Worm (Caenorhabditis elegans) whole organism, L1 larva: ENCODE measurements around the gene mat-2.

Source experiments
- C16A3.4 ChIP-seq: fragments of 150-350 bp; optimal IDR thresholded peaks from 2 replicates; lab custom pipeline; 2014; ENCODE audit warnings: missing biosample characterization, missing genetic modification characterization
- F16B12.6 ChIP-seq: fragments of 150-350 bp; optimal IDR thresholded peaks from 2 replicates; lab custom pipeline; 2014; ENCODE audit warnings: missing biosample characterization, missing genetic modification characterization
- Y116A8C.19 ChIP-seq: sonication (generic microtip); optimal IDR thresholded peaks from 2 replicates; lab custom pipeline; 2016; ENCODE audit warnings: missing compliant biosample characterization, missing genetic modification characterization, borderline replicate concordance
- aha-1 ChIP-seq: fragments of 150-350 bp; optimal IDR thresholded peaks from 2 replicates; lab custom pipeline; 2014; ENCODE audit warnings: missing biosample characterization, missing genetic modification characterization
- alr-1 ChIP-seq: fragments of 200-800 bp; sonication (Bioruptor generic); optimal IDR thresholded peaks from 2 replicates; lab custom pipeline; 2018; ENCODE audit warnings: borderline replicate concordance, mild to moderate bottlenecking, missing genetic modification characterization, missing compliant biosample characterization
- aly-2 ChIP-seq: fragments of 150-350 bp; optimal IDR thresholded peaks from 2 replicates; lab custom pipeline; 2014; ENCODE audit warnings: missing biosample characterization, missing genetic modification characterization
- ama-1 ChIP-seq: fragments of 150-350 bp; optimal IDR thresholded peaks from 2 replicates; lab custom pipeline; 2014
- ceh-8 ChIP-seq: fragments of 200-800 bp; sonication (Bioruptor generic); optimal IDR thresholded peaks from 2 replicates; lab custom pipeline; 2018; ENCODE audit warnings: mild to moderate bottlenecking, missing genetic modification characterization, moderate library complexity, missing compliant biosample characterization
- ceh-88 ChIP-seq: fragments of 200-800 bp; sonication (Bioruptor generic); IDR thresholded peaks from 2 replicates; pipeline ENCODE4 v1.3.6; 2022; ENCODE audit warnings: missing genetic modification characterization, missing compliant biosample characterization
- ceh-90 ChIP-seq: sonication (generic microtip); optimal IDR thresholded peaks from 2 replicates; lab custom pipeline; 2016; ENCODE audit warnings: missing genetic modification characterization, missing compliant biosample characterization
- ces-1 ChIP-seq: fragments of 150-350 bp; optimal IDR thresholded peaks from 2 replicates; lab custom pipeline; 2014; ENCODE audit warnings: missing biosample characterization, missing genetic modification reagents, missing genetic modification characterization
- dpl-1 ChIP-seq, 3 experiments: fragments of 150-350 bp in 2 of 3; sonication (generic microtip) in 1 of 3; optimal IDR thresholded peaks; 2 replicates each; lab custom pipeline; 2014 to 2017; ENCODE audit warnings: missing biosample characterization in 3 of 3, missing genetic modification characterization in 3 of 3, missing genetic modification reagents in 3 of 3
- efl-1 ChIP-seq, 4 experiments: fragments of 150-350 bp; optimal IDR thresholded peaks in 3 of 4; peaks in 1 of 4; 1 replicate in 1 of 4; 2 replicates in 3 of 4; lab custom pipeline; 2014; ENCODE audit warnings: missing biosample characterization in 2 of 4, missing genetic modification characterization in 2 of 4, missing genetic modification reagents in 2 of 4
- egl-27 ChIP-seq, 2 experiments: fragments of 150-350 bp in 1 of 2; sonication (generic microtip); optimal IDR thresholded peaks; 3 replicates each; lab custom pipeline; 2017 to 2018; ENCODE audit warnings: missing biosample characterization in 2 of 2, missing genetic modification characterization in 2 of 2, missing genetic modification reagents in 2 of 2
- elt-2 ChIP-seq: sonication (generic microtip); optimal IDR thresholded peaks from 2 replicates; lab custom pipeline; 2016; ENCODE audit warnings: missing genetic modification characterization, mild to moderate bottlenecking, inconsistent platforms, missing compliant biosample characterization, missing genetic modification reagents
- elt-3 ChIP-seq, 6 experiments: fragments of 150-350 bp in 1 of 6; sonication (generic microtip); optimal IDR thresholded peaks; 2 replicates each; lab custom pipeline; 2017 to 2018; ENCODE audit warnings: missing biosample characterization in 6 of 6, missing genetic modification characterization in 6 of 6, inconsistent platforms in 1 of 6
- ets-5 ChIP-seq: fragments of 200-800 bp; sonication (Bioruptor generic); IDR thresholded peaks from 2 replicates; pipeline ENCODE4 v1.3.6; 2022; ENCODE audit warnings: missing genetic modification characterization, missing compliant biosample characterization
- fkh-10 ChIP-seq: sonication (generic microtip); optimal IDR thresholded peaks from 2 replicates; lab custom pipeline; 2017; ENCODE audit warnings: missing biosample characterization, missing genetic modification reagents, missing genetic modification characterization
- fkh-8 ChIP-seq: sonication (generic microtip); optimal IDR thresholded peaks from 2 replicates; lab custom pipeline; 2016; ENCODE audit warnings: mild to moderate bottlenecking, missing genetic modification characterization, missing compliant biosample characterization
- grh-1 ChIP-seq: fragments of 200-800 bp; sonication (Bioruptor generic); IDR thresholded peaks from 2 replicates; pipeline ENCODE4 v1.3.6; 2022; ENCODE audit warnings: missing genetic modification reagents, missing genetic modification characterization, missing compliant biosample characterization
- hlh-17 ChIP-seq: fragments of 200-800 bp; sonication (Bioruptor generic); optimal IDR thresholded peaks from 2 replicates; lab custom pipeline; 2018; ENCODE audit warnings: missing genetic modification characterization, mild to moderate bottlenecking, missing compliant biosample characterization, moderate library complexity, borderline replicate concordance
- hlh-4 ChIP-seq: sonication (generic microtip); optimal IDR thresholded peaks from 2 replicates; lab custom pipeline; 2016; ENCODE audit warnings: mild to moderate bottlenecking, missing genetic modification characterization, missing compliant biosample characterization
- hpl-2 ChIP-seq: fragments of 150-350 bp; optimal IDR thresholded peaks from 2 replicates; lab custom pipeline; 2014; ENCODE audit warnings: missing biosample characterization, missing genetic modification reagents, missing genetic modification characterization
- jun-1 ChIP-seq: fragments of 150-350 bp; optimal IDR thresholded peaks from 2 replicates; lab custom pipeline; 2014; ENCODE audit warnings: missing biosample characterization, missing genetic modification reagents, missing genetic modification characterization
- lin-13 ChIP-seq: fragments of 150-350 bp; optimal IDR thresholded peaks from 2 replicates; lab custom pipeline; 2014; ENCODE audit warnings: missing biosample characterization, missing genetic modification reagents, missing genetic modification characterization
- lin-14 ChIP-seq: fragments of 200-800 bp; sonication (Bioruptor generic); optimal IDR thresholded peaks from 2 replicates; lab custom pipeline; 2018; ENCODE audit warnings: mild to moderate bottlenecking, missing genetic modification characterization, moderate library complexity, missing compliant biosample characterization
- lin-35 ChIP-seq, 2 experiments: fragments of 150-350 bp; optimal IDR thresholded peaks; 2 replicates each; lab custom pipeline; 2014; ENCODE audit warnings: missing biosample characterization in 2 of 2, missing genetic modification characterization in 2 of 2, missing genetic modification reagents in 2 of 2
- lin-39 ChIP-seq: fragments of 150-350 bp; optimal IDR thresholded peaks from 2 replicates; lab custom pipeline; 2014; ENCODE audit warnings: missing biosample characterization, missing genetic modification reagents, missing genetic modification characterization
- mdl-1 ChIP-seq, 2 experiments: fragments of 150-350 bp; optimal IDR thresholded peaks; 2 replicates each; lab custom pipeline; 2014 to 2017; ENCODE audit warnings: missing biosample characterization in 2 of 2, missing genetic modification characterization in 2 of 2, inconsistent platforms in 1 of 2
- mef-2 ChIP-seq: fragments of 150-350 bp; optimal IDR thresholded peaks from 2 replicates; lab custom pipeline; 2014; ENCODE audit warnings: missing biosample characterization, missing genetic modification characterization
- nhr-11 ChIP-seq: fragments of 150-350 bp; optimal IDR thresholded peaks from 2 replicates; lab custom pipeline; 2014; ENCODE audit warnings: missing biosample characterization, missing genetic modification characterization
- nhr-237 ChIP-seq: fragments of 150-350 bp; optimal IDR thresholded peaks from 2 replicates; lab custom pipeline; 2014; ENCODE audit warnings: missing biosample characterization, missing genetic modification characterization
- nhr-28 ChIP-seq: fragments of 150-350 bp; optimal IDR thresholded peaks from 2 replicates; lab custom pipeline; 2014; ENCODE audit warnings: missing biosample characterization, missing genetic modification characterization
- nhr-71 ChIP-seq: sonication (generic microtip); optimal IDR thresholded peaks from 2 replicates; lab custom pipeline; 2016; ENCODE audit warnings: mild to moderate bottlenecking, missing genetic modification characterization, moderate library complexity, missing compliant biosample characterization
- nhr-77 ChIP-seq: fragments of 150-350 bp; optimal IDR thresholded peaks from 2 replicates; lab custom pipeline; 2014; ENCODE audit warnings: missing biosample characterization, missing genetic modification characterization
- nhr-84 ChIP-seq: sonication (generic microtip); optimal IDR thresholded peaks from 2 replicates; lab custom pipeline; 2017; ENCODE audit warnings: missing biosample characterization, missing genetic modification characterization
- nhr-85 ChIP-seq: sonication (generic microtip); peaks from one replicate; lab custom pipeline; 2016; ENCODE audit warnings: missing genetic modification characterization, inconsistent platforms, missing compliant biosample characterization
- nhr-90 ChIP-seq: sonication (generic microtip); optimal IDR thresholded peaks from 2 replicates; lab custom pipeline; 2016; ENCODE audit warnings: mild to moderate bottlenecking, missing genetic modification characterization, missing compliant biosample characterization; ENCODE audit not compliant: poor library complexity
- pag-3 ChIP-seq: sonication (generic microtip); optimal IDR thresholded peaks from 2 replicates; lab custom pipeline; 2017; ENCODE audit warnings: missing genetic modification characterization, mild to moderate bottlenecking, missing compliant biosample characterization, antibody characterized with exemption, borderline replicate concordance; ENCODE audit not compliant: insufficient read depth
- snu-23 ChIP-seq: sonication (generic microtip); optimal IDR thresholded peaks from 2 replicates; lab custom pipeline; 2016; ENCODE audit warnings: missing genetic modification characterization, missing compliant biosample characterization
- sup-37 ChIP-seq: fragments of 200-800 bp; sonication (Bioruptor generic); optimal IDR thresholded peaks from 2 replicates; lab custom pipeline; 2018; ENCODE audit warnings: mild to moderate bottlenecking, missing genetic modification characterization, missing compliant biosample characterization
- tbx-2 ChIP-seq: sonication (generic microtip); optimal IDR thresholded peaks from 2 replicates; lab custom pipeline; 2016; ENCODE audit warnings: missing genetic modification characterization, missing compliant biosample characterization
- unc-62 ChIP-seq: fragments of 150-350 bp; optimal IDR thresholded peaks from 2 replicates; lab custom pipeline; 2014; ENCODE audit warnings: missing biosample characterization, missing genetic modification reagents, missing genetic modification characterization
- zip-4 ChIP-seq: fragments of 200-800 bp; sonication (Bioruptor generic); optimal IDR thresholded peaks from 2 replicates; lab custom pipeline; 2018; ENCODE audit warnings: mild to moderate bottlenecking, missing genetic modification characterization, moderate library complexity, missing compliant biosample characterization

The mat-2 gene

DNA sequence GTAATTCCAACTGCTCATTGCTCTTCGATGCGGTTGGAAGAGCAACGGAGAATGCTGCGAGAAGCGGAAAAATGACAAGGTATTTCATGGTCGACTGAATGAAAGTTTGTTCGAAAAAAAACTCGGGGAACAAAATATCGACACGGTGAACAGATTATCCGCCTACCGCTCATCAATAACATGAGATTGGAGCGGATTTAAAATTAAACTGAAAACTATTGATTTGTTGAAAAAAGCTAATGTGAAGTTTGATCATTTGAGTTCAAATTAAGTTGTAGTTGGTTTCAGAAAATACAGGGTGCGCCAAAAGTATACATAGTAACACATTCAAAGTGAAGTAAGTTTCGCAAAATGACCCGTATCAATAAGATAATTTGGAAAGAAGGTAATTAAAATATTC, 27.6 kb downstream of the mat-2 start, which contains the start of gene F40F8.4:
Gene F40F8.4, minus strand, starts transcription at position 101 of the 400 bp plus-strand sequence.
- TF ChIP-seq hlh-4 (tag; lab: Kevin White, UChicago) (no peak), lin-39 (no peak), nhr-11 (tag; lab: Kevin White, UChicago) (no peak), sup-37 (GFP tag; lab: Kevin White, UChicago) (no peak), F16B12.6 (tag; lab: Kevin White, UChicago) (no peak), ces-1 (no peak), alr-1 (no peak), unc-62 (GFP tag; lab: Kevin White, UChicago) (no peak), C16A3.4 (tag; lab: Kevin White, UChicago) (no peak), nhr-237 (no peak)

DNA sequence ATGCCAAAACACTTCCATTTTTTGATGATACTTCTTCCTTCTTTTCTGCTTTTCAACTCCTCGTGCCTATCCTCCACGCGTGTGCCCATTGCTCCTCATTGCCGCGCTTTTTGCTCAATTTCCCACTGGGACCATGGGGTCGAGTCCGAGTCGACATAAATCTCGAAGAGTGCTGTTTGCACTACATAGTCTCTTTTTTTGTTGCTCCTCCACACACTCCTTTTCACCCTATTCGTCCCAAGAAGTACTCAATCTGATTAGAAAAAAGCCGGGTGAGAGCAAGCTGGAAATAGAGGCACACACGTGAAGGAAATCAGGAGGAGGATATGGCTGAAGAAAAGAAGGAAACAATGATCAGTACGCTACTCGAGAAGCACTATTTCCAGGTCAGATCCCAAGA, 30.1 kb downstream of the mat-2 start, which contains the start of gene arrd-6:
Gene arrd-6, plus strand, starts transcription at position 169 of the 400 bp plus-strand sequence.
- TF ChIP-seq lin-14 (peak; percentile 64), lin-13 (no peak), elt-2 (no peak), grh-1 (GFP tag; lab: Robert Waterston, UW) (no peak)

DNA sequence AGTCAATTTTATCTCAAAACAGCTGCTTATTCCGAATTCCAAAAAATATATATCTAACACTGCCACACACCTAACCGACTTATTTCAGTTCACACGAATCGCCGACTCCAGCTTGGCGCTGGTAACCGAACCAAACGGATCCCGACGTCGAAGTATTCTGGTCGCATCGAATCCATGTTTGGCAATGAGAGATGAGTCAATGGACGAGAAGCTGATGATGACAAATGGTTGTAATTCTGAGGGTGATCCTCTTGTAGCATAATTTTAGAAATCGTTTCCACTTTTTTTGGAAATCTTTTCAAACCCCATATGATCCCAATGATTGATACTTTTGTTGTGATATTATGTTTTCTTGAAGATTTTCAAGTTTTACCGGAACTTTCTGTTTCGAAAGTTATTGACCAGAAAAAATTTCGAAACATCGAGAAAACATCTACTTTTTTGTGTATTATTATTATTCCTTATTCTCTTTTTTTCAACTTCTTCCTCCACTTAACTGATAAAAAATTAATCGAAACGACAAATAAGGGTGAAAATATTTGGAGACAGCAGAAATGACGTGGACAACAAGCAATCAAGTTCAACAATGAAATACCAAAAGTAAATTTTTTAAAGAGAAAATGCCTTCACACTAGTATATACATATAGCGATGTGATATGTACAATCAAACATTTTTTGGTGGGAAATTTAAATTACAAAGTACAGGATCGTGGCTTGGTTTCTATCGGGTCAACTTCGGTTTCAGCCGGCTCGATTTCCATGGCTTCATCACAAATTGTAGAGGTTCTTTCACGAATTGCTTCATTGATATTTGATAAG, 37.6 kb downstream of the mat-2 start:
- 0 out of 2 replicates have a peak, but pooled peaks have one; percentile 10 for TF ChIP-seq grh-1 (GFP tag; lab: Robert Waterston, UW)
- peak; percentile 33 for TF ChIP-seq nhr-90 (tag; lab: Kevin White, UChicago)
- peak; percentile 14 for TF ChIP-seq hpl-2 (GFP tag; lab: Kevin White, UChicago)
- TF ChIP-seq ama-1 (lab: Kevin White, UChicago) = peak; percentile 67
- TF ChIP-seq fkh-10 (GFP tag; lab: Kevin White, UChicago) = no peak
- no peak for TF ChIP-seq nhr-77 (tag; lab: Kevin White, UChicago)
- no peak for TF ChIP-seq zip-4 (GFP tag; lab: Kevin White, UChicago)
- TF ChIP-seq ceh-8 (GFP tag; lab: Kevin White, UChicago) = no peak
- TF ChIP-seq ets-5 (GFP tag; lab: Robert Waterston, UW) = no peak
- no peak for TF ChIP-seq elt-3 (tag; optimal IDR thresholded peaks at IDR 0.05; lab: Kevin White, UChicago)
- peak in 1 of 2 experiments; percentile 62 for TF ChIP-seq lin-35 (GFP tag; optimal IDR thresholded peaks at IDR 0.05; lab: Kevin White, UChicago)
- no peak for TF ChIP-seq fkh-8 (tag; lab: Kevin White, UChicago)
- no peak for TF ChIP-seq dpl-1 (GFP tag; optimal IDR thresholded peaks at IDR 0.05; lab: Kevin White, UChicago)
- peak; percentile 60 for TF ChIP-seq elt-2
- no peak for TF ChIP-seq nhr-237
- peak; percentile 56 for TF ChIP-seq jun-1 (tag; lab: Kevin White, UChicago)
- peak; percentile 55 for TF ChIP-seq nhr-85
- no peak for TF ChIP-seq nhr-28 (tag; lab: Kevin White, UChicago)
- no peak for TF ChIP-seq mef-2 (tag; lab: Kevin White, UChicago)
- peak; percentile 23 for TF ChIP-seq aly-2 (tag; lab: Kevin White, UChicago)
- no peak for TF ChIP-seq ceh-88
- TF ChIP-seq nhr-71 (tag; lab: Kevin White, UChicago) = peak; percentile 28
- TF ChIP-seq nhr-84 (tag; lab: Kevin White, UChicago) = no peak
- TF ChIP-seq, all 84 proteins: peak for 10

DNA sequence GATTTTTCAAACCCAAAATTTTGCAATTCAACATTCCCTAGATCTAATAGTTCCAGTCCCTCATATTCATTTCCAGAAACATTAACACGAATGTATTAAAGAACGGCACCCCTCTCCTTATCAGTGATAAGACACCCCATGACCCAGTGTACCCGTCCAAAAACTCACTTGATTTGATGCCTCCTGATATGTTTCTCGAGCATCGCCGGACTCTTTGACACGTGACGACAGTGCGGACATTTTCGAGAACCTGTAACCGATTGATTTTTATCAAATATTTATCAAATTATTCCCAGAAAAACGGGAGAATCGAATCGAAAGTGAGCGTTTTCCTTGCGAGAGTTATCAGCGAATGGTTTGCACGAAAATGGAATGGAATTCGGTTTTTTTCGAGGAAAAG, 38.5 kb downstream of the mat-2 start:
- TF ChIP-seq hlh-4 (tag; lab: Kevin White, UChicago) = no peak
- no peak for TF ChIP-seq Y116A8C.19
- TF ChIP-seq aha-1 = no peak
- TF ChIP-seq tbx-2 (tag; lab: Kevin White, UChicago) = no peak
- TF ChIP-seq egl-27 (tag; optimal IDR thresholded peaks at IDR 0.05; lab: Kevin White, UChicago) = no peak
- TF ChIP-seq lin-14 = no peak
- TF ChIP-seq jun-1 (tag; lab: Kevin White, UChicago) = no peak
- TF ChIP-seq nhr-90 (tag; lab: Kevin White, UChicago) = peak; percentile 35
- TF ChIP-seq ceh-90 (tag; lab: Kevin White, UChicago) = no peak
- no peak for TF ChIP-seq pag-3
- TF ChIP-seq elt-3 (tag; optimal IDR thresholded peaks at IDR 0.05; lab: Kevin White, UChicago) = no peak
- TF ChIP-seq nhr-71 (tag; lab: Kevin White, UChicago) = peak; percentile 33
- peak in 1 of 2 experiments; percentile 40 for TF ChIP-seq mdl-1 (tag; optimal IDR thresholded peaks at IDR 0.05; lab: Kevin White, UChicago)
- peak in 1 of 2 experiments; percentile 52 for TF ChIP-seq lin-35 (GFP tag; optimal IDR thresholded peaks at IDR 0.05; lab: Kevin White, UChicago)
- TF ChIP-seq elt-2 = peak; percentile 97
- TF ChIP-seq hlh-17 (GFP tag; lab: Kevin White, UChicago) = no peak
- TF ChIP-seq snu-23 = no peak
- TF ChIP-seq efl-1 (optimal IDR thresholded peaks at IDR 0.05; lab: Kevin White, UChicago) = no peak
- peak in 1 of 2 experiments; percentile 41 for TF ChIP-seq efl-1 (GFP tag; optimal IDR thresholded peaks at IDR 0.05 in 1 of 2; lab: Kevin White, UChicago)
